Fruit fly (Drosophila melanogaster) whole organism, embryonic: ENCODE results near the gene CG12661.

ENCODE experiments used
- Atf3 ChIP-seq: fragments of 200-800 bp; sonication (Bioruptor generic); optimal IDR thresholded peaks from 3 replicates; lab custom pipeline; 2016; ENCODE audit warnings: missing biosample characterization, missing genetic modification characterization
- C15 ChIP-seq: fragments of 200-800 bp; sonication (Bioruptor generic); IDR thresholded peaks from 3 replicates; pipeline ENCODE4 v1.3.6; 2022; ENCODE audit warnings: missing biosample characterization, missing genetic modification characterization
- CG11696 ChIP-seq: fragments of 200-800 bp; sonication (Bioruptor generic); IDR thresholded peaks from 2 replicates; pipeline ENCODE4 v1.3.6; 2022; ENCODE audit warnings: missing biosample characterization, missing genetic modification characterization
- CG12155 ChIP-seq: fragments of 200-800 bp; sonication (Bioruptor generic); optimal IDR thresholded peaks from 3 replicates; lab custom pipeline; 2016; ENCODE audit warnings: missing biosample characterization, missing genetic modification characterization
- CG14014 ChIP-seq: fragments of 200-800 bp; sonication (Bioruptor generic); IDR thresholded peaks from 2 replicates; pipeline ENCODE4 v1.3.6; 2022; ENCODE audit warnings: missing biosample characterization, missing genetic modification characterization
- CG1529 ChIP-seq: fragments of 200-800 bp; sonication (Bioruptor generic); optimal IDR thresholded peaks from 3 replicates; lab custom pipeline; 2018; ENCODE audit warnings: missing biosample characterization, missing genetic modification characterization
- CG15696 ChIP-seq: fragments of 200-800 bp; sonication (Bioruptor generic); optimal IDR thresholded peaks from 2 replicates; lab custom pipeline; 2019; ENCODE audit warnings: missing biosample characterization, mild to moderate bottlenecking, missing genetic modification characterization, moderate library complexity
- CG17186 ChIP-seq: fragments of 200-800 bp; sonication (Bioruptor generic); optimal IDR thresholded peaks from 3 replicates; lab custom pipeline; 2017; ENCODE audit warnings: missing biosample characterization, missing genetic modification reagents, missing genetic modification characterization
- CG17568 ChIP-seq: fragments of 200-800 bp; sonication (Bioruptor generic); optimal IDR thresholded peaks from 2 replicates; lab custom pipeline; 2018; ENCODE audit warnings: missing biosample characterization, mild to moderate bottlenecking, missing genetic modification characterization, moderate library complexity
- CG2120 ChIP-seq: fragments of 200-800 bp; sonication (Bioruptor generic); optimal IDR thresholded peaks from 3 replicates; lab custom pipeline; 2016; ENCODE audit warnings: missing biosample characterization, missing genetic modification characterization
- CG30431 ChIP-seq: fragments of 200-800 bp; sonication (Bioruptor generic); optimal IDR thresholded peaks from 2 replicates; lab custom pipeline; 2017; ENCODE audit warnings: missing biosample characterization, missing genetic modification characterization
- CG31441 ChIP-seq: fragments of 200-800 bp; sonication (Bioruptor generic); IDR thresholded peaks from 2 replicates; pipeline ENCODE4 v1.3.6; 2022; ENCODE audit warnings: missing biosample characterization, missing genetic modification characterization
- CG32767 ChIP-seq: fragments of 200-800 bp; sonication (Bioruptor generic); IDR thresholded peaks from 2 replicates; pipeline ENCODE4 v1.3.6; 2022; ENCODE audit warnings: missing biosample characterization, missing genetic modification characterization
- CG33213 ChIP-seq: fragments of 200-800 bp; sonication (Bioruptor generic); optimal IDR thresholded peaks from 3 replicates; lab custom pipeline; 2016; ENCODE audit warnings: missing biosample characterization, missing genetic modification characterization
- CG34422 ChIP-seq: fragments of 200-800 bp; sonication (Bioruptor generic); IDR thresholded peaks from 3 replicates; pipeline ENCODE4 v1.3.6; 2022; ENCODE audit warnings: missing biosample characterization, missing genetic modification characterization
- CG42726 ChIP-seq: fragments of 200-800 bp; sonication (Bioruptor generic); IDR thresholded peaks from 2 replicates; pipeline ENCODE4 v1.3.6; 2022; ENCODE audit warnings: missing biosample characterization, missing genetic modification characterization; ENCODE audit not compliant: partially characterized antibody
- CG4328 ChIP-seq: fragments of 200-800 bp; sonication (Bioruptor generic); optimal IDR thresholded peaks from 3 replicates; lab custom pipeline; 2017; ENCODE audit warnings: missing biosample characterization, missing genetic modification reagents, missing genetic modification characterization
- CG4360 ChIP-seq: fragments of 200-800 bp; sonication (Bioruptor generic); IDR thresholded peaks from 2 replicates; pipeline ENCODE4 v1.3.6; 2022; ENCODE audit warnings: missing biosample characterization, missing genetic modification characterization
- CG5180 ChIP-seq: fragments of 200-800 bp; sonication (Bioruptor generic); optimal IDR thresholded peaks from 3 replicates; lab custom pipeline; 2017; ENCODE audit warnings: missing biosample characterization, missing genetic modification characterization, mild to moderate bottlenecking, moderate library complexity, missing genetic modification reagents
- CG5953 ChIP-seq: fragments of 200-800 bp; sonication (Bioruptor generic); IDR thresholded peaks from 2 replicates; pipeline ENCODE4 v1.3.6; 2022; ENCODE audit warnings: missing biosample characterization, missing genetic modification characterization
- CG6654 ChIP-seq: fragments of 200-800 bp; sonication (Bioruptor generic); optimal IDR thresholded peaks from 2 replicates; lab custom pipeline; 2017; ENCODE audit warnings: missing biosample characterization, mild to moderate bottlenecking, missing genetic modification characterization
- CG6765 ChIP-seq: fragments of 200-800 bp; sonication (Bioruptor generic); optimal IDR thresholded peaks from 3 replicates; lab custom pipeline; 2017; ENCODE audit warnings: missing biosample characterization, mild to moderate bottlenecking, missing genetic modification characterization
- CG7839 ChIP-seq: fragments of 200-800 bp; sonication (Bioruptor generic); optimal IDR thresholded peaks from 3 replicates; lab custom pipeline; 2018; ENCODE audit warnings: missing biosample characterization, mild to moderate bottlenecking, missing genetic modification characterization, moderate library complexity
- CG8765 ChIP-seq: fragments of 200-800 bp; sonication (Bioruptor generic); IDR thresholded peaks from 2 replicates; pipeline ENCODE4 v1.3.6; 2022; ENCODE audit warnings: missing biosample characterization, missing genetic modification characterization
- CG8924 ChIP-seq: fragments of 200-800 bp; optimal IDR thresholded peaks from 3 replicates; lab custom pipeline; 2019; ENCODE audit warnings: missing biosample characterization, mild to moderate bottlenecking, missing genetic modification characterization, moderate library complexity
- CHES-1-like ChIP-seq: fragments of 200-800 bp; sonication (Bioruptor generic); optimal IDR thresholded peaks from 2 replicates; lab custom pipeline; 2016; ENCODE audit warnings: missing biosample characterization, missing genetic modification characterization
- Dip2 ChIP-seq: fragments of 200-800 bp; sonication (Bioruptor generic); IDR thresholded peaks from 2 replicates; pipeline ENCODE4 v1.3.6; 2022; ENCODE audit warnings: missing biosample characterization, missing genetic modification characterization
- Dref ChIP-seq: fragments of 200-800 bp; sonication (Bioruptor generic); IDR thresholded peaks from 2 replicates; pipeline ENCODE4 v1.3.6; 2022; ENCODE audit warnings: missing biosample characterization, missing genetic modification characterization
- Hey ChIP-seq: fragments of 200-800 bp; sonication (Bioruptor generic); optimal IDR thresholded peaks from 3 replicates; lab custom pipeline; 2018; ENCODE audit warnings: missing biosample characterization, mild to moderate bottlenecking, missing genetic modification characterization
- NFAT ChIP-seq: fragments of 200-800 bp; sonication (Bioruptor generic); IDR thresholded peaks from 2 replicates; pipeline ENCODE4 v1.3.6; 2022; ENCODE audit warnings: missing biosample characterization, missing genetic modification characterization
- ase ChIP-seq: fragments of 200-800 bp; sonication (Bioruptor generic); IDR thresholded peaks from 3 replicates; pipeline ENCODE4 v1.3.6; 2022; ENCODE audit warnings: missing biosample characterization, missing genetic modification characterization
- ato ChIP-seq: fragments of 200-800 bp; sonication (Bioruptor generic); IDR thresholded peaks from 2 replicates; pipeline ENCODE4 v1.3.6; 2022; ENCODE audit warnings: missing biosample characterization, missing genetic modification characterization; ENCODE audit not compliant: partially characterized antibody
- btn ChIP-seq: fragments of 200-800 bp; sonication (Bioruptor generic); optimal IDR thresholded peaks from 2 replicates; lab custom pipeline; 2016; ENCODE audit warnings: missing biosample characterization, missing genetic modification characterization
- cad ChIP-seq: fragments of >200 bp; optimal IDR thresholded peaks from 2 replicates; lab custom pipeline; 2017; ENCODE audit warnings: missing biosample characterization, missing genetic modification characterization
- crol ChIP-seq: fragments of 200-800 bp; sonication (Bioruptor generic); IDR thresholded peaks from 2 replicates; pipeline ENCODE4 v1.3.6; 2022; ENCODE audit warnings: missing biosample characterization, missing genetic modification characterization
- crp ChIP-seq, 2 experiments: fragments of 200-800 bp; sonication (Bioruptor generic); optimal IDR thresholded peaks; 2 replicates in 1 of 2; 3 replicates in 1 of 2; lab custom pipeline; 2017; ENCODE audit warnings: missing biosample characterization in 2 of 2, missing genetic modification characterization in 2 of 2, mild to moderate bottlenecking in 1 of 2, moderate library complexity in 1 of 2
- cwo ChIP-seq: fragments of 200-800 bp; sonication (Bioruptor generic); optimal IDR thresholded peaks from 3 replicates; lab custom pipeline; 2017; ENCODE audit warnings: missing biosample characterization, missing genetic modification characterization, mild to moderate bottlenecking, moderate library complexity, missing genetic modification reagents
- h ChIP-seq: fragments of >200 bp; optimal IDR thresholded peaks from 2 replicates; lab custom pipeline; 2017
- kay ChIP-seq: fragments of 200-800 bp; sonication (Bioruptor generic); optimal IDR thresholded peaks from 2 replicates; lab custom pipeline; 2016; ENCODE audit warnings: missing biosample characterization, missing genetic modification characterization
- luna ChIP-seq: fragments of 200-800 bp; sonication (Bioruptor generic); optimal IDR thresholded peaks from 2 replicates; lab custom pipeline; 2016; ENCODE audit warnings: missing biosample characterization, missing genetic modification characterization
- oc ChIP-seq: fragments of 200-800 bp; sonication (Bioruptor generic); optimal IDR thresholded peaks from 2 replicates; lab custom pipeline; 2018; ENCODE audit warnings: missing biosample characterization, mild to moderate bottlenecking, missing genetic modification characterization, moderate library complexity
- row ChIP-seq: fragments of 200-800 bp; sonication (Bioruptor generic); IDR thresholded peaks from 3 replicates; pipeline ENCODE4 v1.3.6; 2022; ENCODE audit warnings: missing biosample characterization, missing genetic modification characterization
- schlank ChIP-seq: fragments of 200-800 bp; sonication (Bioruptor generic); optimal IDR thresholded peaks from 2 replicates; lab custom pipeline; 2018; ENCODE audit warnings: missing biosample characterization, mild to moderate bottlenecking, missing genetic modification characterization
- slbo ChIP-seq: fragments of 200-800 bp; sonication (Bioruptor generic); IDR thresholded peaks from 2 replicates; pipeline ENCODE4 v1.3.6; 2022; ENCODE audit warnings: missing biosample characterization, missing genetic modification characterization
- tio ChIP-seq: fragments of 200-800 bp; sonication (Bioruptor generic); optimal IDR thresholded peaks from 2 replicates; lab custom pipeline; 2017; ENCODE audit warnings: missing biosample characterization, missing genetic modification characterization, inconsistent platforms
- tll ChIP-seq, 2 experiments: fragments of 200-800 bp in 1 of 2; fragments of >200 bp in 1 of 2; sonication (Bioruptor generic) in 1 of 2; optimal IDR thresholded peaks; 2 replicates each; lab custom pipeline; 2017 to 2019; ENCODE audit warnings: missing biosample characterization in 2 of 2, missing genetic modification characterization in 2 of 2, mild to moderate bottlenecking in 1 of 2, moderate library complexity in 1 of 2
- toy ChIP-seq: fragments of 200-800 bp; sonication (Bioruptor generic); IDR thresholded peaks from 2 replicates; pipeline ENCODE4 v1.3.6; 2022; ENCODE audit warnings: missing biosample characterization, missing genetic modification characterization
- ttk ChIP-seq: fragments of 200-800 bp; sonication (Bioruptor generic); IDR thresholded peaks from 2 replicates; pipeline ENCODE4 v2.1.2; 2022; ENCODE audit warnings: missing biosample characterization, missing genetic modification characterization
- zen2 ChIP-seq: fragments of 200-800 bp; sonication (Bioruptor generic); IDR thresholded peaks from 3 replicates; pipeline ENCODE4 v1.3.6; 2022; ENCODE audit warnings: missing biosample characterization, missing genetic modification characterization; ENCODE audit not compliant: partially characterized antibody
- zfh1 ChIP-seq: fragments of 200-800 bp; sonication (Bioruptor generic); IDR thresholded peaks from 3 replicates; pipeline ENCODE4 v1.3.6; 2022; ENCODE audit warnings: missing biosample characterization, missing genetic modification characterization

CG12661 gene

DNA sequence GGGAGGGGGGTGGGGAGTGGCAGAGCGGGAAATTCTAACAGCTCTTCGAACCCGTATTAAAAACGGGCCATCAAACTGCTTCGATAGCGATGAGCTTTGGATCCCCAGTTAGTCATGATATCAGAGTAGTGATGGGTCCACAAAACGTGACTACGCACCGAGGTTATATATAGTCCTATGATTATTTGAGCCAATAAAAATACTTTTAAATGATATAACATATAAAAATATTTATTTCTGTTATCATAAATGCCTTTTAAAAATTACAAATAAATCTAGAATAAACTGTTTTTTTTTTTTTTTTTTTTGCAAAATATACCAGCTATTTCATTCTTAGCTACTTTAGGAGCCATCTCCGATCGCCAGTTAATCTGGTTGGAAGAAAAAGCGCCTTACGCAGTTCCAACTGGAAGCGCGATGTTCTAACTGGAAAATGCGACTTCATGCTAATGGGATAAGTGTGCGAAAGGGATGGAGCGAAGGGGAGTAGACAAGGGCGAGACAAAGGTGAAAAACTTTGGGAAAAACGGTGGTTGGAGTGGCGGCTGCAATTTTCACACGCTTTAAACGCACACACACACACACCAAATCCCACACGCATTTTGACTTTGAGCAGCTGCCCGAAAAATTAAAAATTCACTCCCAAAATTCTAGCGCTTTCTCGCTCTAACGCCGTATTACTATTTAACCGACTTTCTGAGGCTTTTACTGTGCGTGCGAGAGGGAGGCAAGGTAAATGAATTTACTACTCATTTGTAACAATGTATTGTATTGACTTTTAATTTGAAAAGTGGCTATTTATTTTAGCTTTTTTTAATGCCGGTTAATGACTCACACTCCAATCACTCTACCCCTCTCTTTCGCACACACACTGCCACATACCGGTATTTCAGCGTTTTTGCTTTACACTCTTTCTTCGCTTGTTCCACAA is 26.4 kb downstream of the CG12661 start (continued):
- TF ChIP-seq Dref (GFP tag; lab: Robert Waterston, UW) (no peak), zen2 (no peak), CG5953 (GFP tag; lab: Robert Waterston, UW) (no peak), btn (GFP tag; lab: Kevin White, UChicago) (no peak), CG17568 (GFP tag; lab: Kevin White, UChicago) (no peak), tll (GFP tag; optimal IDR thresholded peaks at IDR 0.05; lab: Kevin White, UChicago) (peak in 1 of 2 experiments; percentile 32), CG4360 (GFP tag; lab: Robert Waterston, UW) (no peak), CG8765 (GFP tag; lab: Robert Waterston, UW) (no peak), CG8924 (tag; lab: Kevin White, UChicago) (no peak), toy (GFP tag; lab: Robert Waterston, UW) (no peak), CG33213 (GFP tag; lab: Kevin White, UChicago) (no peak), C15 (GFP tag; lab: Robert Waterston, UW) (no peak), cad (no peak), CG42726 (GFP tag; lab: Robert Waterston, UW) (no peak), CG14014 (GFP tag; lab: Robert Waterston, UW) (no peak), luna (no peak), CHES-1-like (no peak), crol (peak; percentile 31), row (GFP tag; lab: Robert Waterston, UW) (peak; percentile 53), oc (tag; lab: Kevin White, UChicago) (peak; percentile 37), CG15696 (tag; lab: Kevin White, UChicago) (no peak), schlank (tag; lab: Kevin White, UChicago) (no peak), CG2120 (GFP tag; lab: Kevin White, UChicago) (no peak), h (lab: Kevin White, UChicago) (no peak), ase (GFP tag; lab: Robert Waterston, UW) (no peak), kay (peak; percentile 45), CG17186 (GFP tag; lab: Kevin White, UChicago) (no peak), CG4328 (GFP tag; lab: Kevin White, UChicago) (no peak), Dip2 (GFP tag; lab: Robert Waterston, UW) (no peak), tio (no peak), CG1529 (GFP tag; lab: Kevin White, UChicago) (peak; percentile 0), CG34422 (0 out of 3 replicates have a peak, but pooled peaks have one; percentile 15), CG31441 (GFP tag; lab: Robert Waterston, UW) (0 out of 2 replicates have a peak, but pooled peaks have one; percentile 27), CG12155 (GFP tag; lab: Kevin White, UChicago) (no peak), CG6765 (no peak), zfh1 (0 out of 3 replicates have a peak, but pooled peaks have one; percentile 35), crp (GFP tag; optimal IDR thresholded peaks at IDR 0.05; lab: Kevin White, UChicago) (no peak), ato (GFP tag; lab: Robert Waterston, UW) (no peak), CG30431 (GFP tag; lab: Kevin White, UChicago) (no peak), ttk (GFP tag; lab: Robert Waterston, UW) (no peak), Hey (tag; lab: Kevin White, UChicago) (no peak), Atf3 (GFP tag; lab: Kevin White, UChicago) (no peak), NFAT (GFP tag; lab: Robert Waterston, UW) (no peak), cwo (peak; percentile 51), CG7839 (tag; lab: Kevin White, UChicago) (peak; percentile 10), CG32767 (GFP tag; lab: Robert Waterston, UW) (no peak), slbo (GFP tag; lab: Robert Waterston, UW) (peak; percentile 43), CG5180 (GFP tag; lab: Kevin White, UChicago) (peak; percentile 9), CG11696 (GFP tag; lab: Robert Waterston, UW) (no peak), CG6654 (GFP tag; lab: Kevin White, UChicago) (no peak)
